Worm (Caenorhabditis elegans) whole organism, midembryonic: ENCODE data around the gene M117.6.

Experiments used
- cog-1 ChIP-seq: sonication (generic microtip); optimal IDR thresholded peaks from 2 replicates; lab custom pipeline; 2016; ENCODE audit warnings: missing genetic modification characterization, missing compliant biosample characterization
- flt-1 ChIP-seq: fragments of 200-800 bp; sonication (Bioruptor generic); IDR thresholded peaks from 2 replicates; pipeline ENCODE4 v1.3.6; 2022; ENCODE audit warnings: missing genetic modification characterization, missing compliant biosample characterization
- klf-2 ChIP-seq: fragments of 200-800 bp; sonication (Bioruptor generic); conservative IDR thresholded peaks from 2 replicates; pipeline ENCODE4 v1.3.6; 2022; ENCODE audit warnings: missing genetic modification reagents, missing genetic modification characterization, missing compliant biosample characterization
- med-1 ChIP-seq: sonication (generic microtip); optimal IDR thresholded peaks from 2 replicates; lab custom pipeline; 2017; ENCODE audit warnings: missing genetic modification characterization, mild to moderate bottlenecking, missing compliant biosample characterization, antibody characterized with exemption, missing genetic modification reagents; ENCODE audit not compliant: insufficient read depth
- ref-1 ChIP-seq: fragments of 200-800 bp; sonication (Bioruptor generic); conservative IDR thresholded peaks from 2 replicates; pipeline ENCODE4 v1.3.6; 2022; ENCODE audit warnings: missing genetic modification reagents, missing genetic modification characterization, missing compliant biosample characterization
- ztf-23 ChIP-seq: fragments of 200-800 bp; sonication (Bioruptor generic); IDR thresholded peaks from 2 replicates; pipeline ENCODE4 v1.3.6; 2022; ENCODE audit warnings: missing genetic modification reagents, missing genetic modification characterization, missing compliant biosample characterization

ce11 chrIV:11795964-11796363, 31.9 kb downstream of the M117.6 start:
- TF ChIP-seq flt-1 (no peak), cog-1 (no peak), ref-1 (GFP tag; lab: Robert Waterston, UW) (no peak), ztf-23 (GFP tag; lab: Robert Waterston, UW) (no peak), klf-2 (GFP tag; lab: Robert Waterston, UW) (no peak), med-1 (no peak)
